Fruit fly (Drosophila melanogaster): ENCODE results near the gene beat-VII.

The beat-VII gene

dm6 chr3R:26724977-26725612 is 43.3 kb upstream of the beat-VII start, which contains the start of gene CG6420:
TSS of gene CG6420 (minus strand) at chr3R:26725216.
- peak; percentile 16 for TF ChIP-seq Eip78C (GFP tag)
- TF ChIP-seq acj6 (GFP tag; optimal IDR thresholded peaks at IDR 0.05) = no peak
- peak; percentile 76 for TF ChIP-seq vri (GFP tag; optimal IDR thresholded peaks at IDR 0.05)
- TF ChIP-seq CG6808 (GFP tag; optimal IDR thresholded peaks at IDR 0.05) = peak; percentile 100

DNA sequence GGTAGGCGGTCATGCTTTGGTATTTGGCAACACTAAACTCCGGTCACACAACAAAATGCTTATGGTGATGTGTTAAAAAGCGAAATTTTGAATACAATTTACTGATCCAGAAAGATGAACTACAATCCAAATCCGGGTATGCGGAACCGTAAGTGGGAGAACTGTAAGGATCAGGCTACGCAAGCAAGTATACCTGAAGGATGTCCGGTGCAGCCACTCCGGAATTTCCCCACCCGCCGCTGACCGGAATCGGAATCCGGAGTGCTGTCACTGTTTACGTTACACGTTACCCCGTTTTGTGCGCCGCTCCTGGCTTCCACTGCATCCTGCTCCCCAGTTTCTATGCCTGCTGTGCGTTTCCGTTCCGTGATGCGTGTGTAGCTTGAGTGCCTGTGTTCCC is 36.1 kb upstream of the beat-VII start, which contains the start of gene Yif1:
TSS of gene Yif1 (plus strand) at position 8 of the 400 bp plus-strand sequence.
- no peak for TF ChIP-seq CG8319 (GFP tag; optimal IDR thresholded peaks at IDR 0.05)
- TF ChIP-seq net (GFP tag; optimal IDR thresholded peaks at IDR 0.05) = no peak
- peak; percentile 87 for TF ChIP-seq CG1621 (tag; optimal IDR thresholded peaks at IDR 0.05)
- TF ChIP-seq CG7368 (GFP tag; optimal IDR thresholded peaks at IDR 0.05) = no peak
- no peak for TF ChIP-seq fkh (GFP tag; optimal IDR thresholded peaks at IDR 0.05)

DNA sequence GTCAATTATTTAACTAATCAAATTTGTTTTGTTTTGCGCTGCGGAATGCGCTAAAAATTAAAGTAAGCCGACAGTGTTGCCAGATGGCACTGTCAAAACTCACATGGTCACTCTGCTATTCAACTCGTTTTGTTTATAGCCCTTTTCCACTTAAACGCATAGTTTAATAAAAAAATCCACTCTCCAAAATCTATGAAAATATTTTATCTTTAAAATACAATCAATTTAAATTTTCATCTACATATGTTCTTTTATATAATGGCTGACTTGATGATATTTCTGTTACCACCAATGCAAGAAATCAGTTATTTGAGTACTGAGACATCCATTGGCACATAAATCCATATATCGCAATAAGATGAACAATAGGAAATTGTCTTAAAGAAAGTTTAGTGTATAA is 35.5 kb upstream of the beat-VII start, which contains the start of gene CG6425:
TSS of gene CG6425 (minus strand) at position 95 of the 400 bp plus-strand sequence.
- TF ChIP-seq dsx (GFP tag; optimal IDR thresholded peaks at IDR 0.05; ENCODE audit: poor library complexity, severe bottlenecking) (no peak), eg (GFP tag; IDR thresholded peaks at IDR 0.05) (no peak), topi (GFP tag; optimal IDR thresholded peaks at IDR 0.05) (peak; percentile 23), Lpt (GFP tag; optimal IDR thresholded peaks at IDR 0.05) (no peak), Eip93F (GFP tag; optimal IDR thresholded peaks at IDR 0.05) (no peak), CG10631 (GFP tag; optimal IDR thresholded peaks at IDR 0.05) (no peak), Gug (GFP tag; IDR thresholded peaks at IDR 0.05) (no peak), OdsH (GFP tag; optimal IDR thresholded peaks at IDR 0.05) (no peak), CG9139 (GFP tag; optimal IDR thresholded peaks at IDR 0.05) (no peak), CG3032 (tag; optimal IDR thresholded peaks at IDR 0.05) (peak; percentile 44), spab (GFP tag; optimal IDR thresholded peaks at IDR 0.05) (no peak), CG11902 (GFP tag; optimal IDR thresholded peaks at IDR 0.05) (peak; percentile 25), acj6 (GFP tag; optimal IDR thresholded peaks at IDR 0.05) (no peak), Met (GFP tag; optimal IDR thresholded peaks at IDR 0.05) (no peak), achi (GFP tag; optimal IDR thresholded peaks at IDR 0.05) (no peak), CG3919 (GFP tag; optimal IDR thresholded peaks at IDR 0.05) (no peak), Eip75B (GFP tag; optimal IDR thresholded peaks at IDR 0.05) (no peak), dac (GFP tag; optimal IDR thresholded peaks at IDR 0.05) (peak; percentile 19), Hr4 (GFP tag; optimal IDR thresholded peaks at IDR 0.05) (no peak), Ets21C (GFP tag; optimal IDR thresholded peaks at IDR 0.05) (no peak), net (GFP tag; optimal IDR thresholded peaks at IDR 0.05) (no peak), CG6792 (GFP tag; optimal IDR thresholded peaks at IDR 0.05) (no peak), CG6163 (GFP tag; IDR thresholded peaks at IDR 0.05) (no peak), Hr39 (GFP tag; optimal IDR thresholded peaks at IDR 0.05) (peak; percentile 41), CG34406 (GFP tag; optimal IDR thresholded peaks at IDR 0.05) (no peak), CG8319 (GFP tag; optimal IDR thresholded peaks at IDR 0.05) (no peak), CG8119 (GFP tag; IDR thresholded peaks at IDR 0.05) (peak; percentile 41; the same call in 2 of the 3 replicates), cyc (GFP tag; optimal IDR thresholded peaks at IDR 0.05) (peak; percentile 38), fkh (GFP tag; optimal IDR thresholded peaks at IDR 0.05) (no peak), CG11294 (GFP tag; IDR thresholded peaks at IDR 0.05) (no peak), CG6276 (GFP tag; optimal IDR thresholded peaks at IDR 0.05) (no peak), esn (GFP tag; optimal IDR thresholded peaks at IDR 0.05) (peak; percentile 32), pdm3 (GFP tag; optimal IDR thresholded peaks at IDR 0.05) (peak; percentile 35), CG15336 (GFP tag; IDR thresholded peaks at IDR 0.05) (peak; percentile 24; the same call in 1 of the 2 replicates), Eip78C (GFP tag) (peak; percentile 35), CG4318 (GFP tag; optimal IDR thresholded peaks at IDR 0.05) (no peak), fd85E (GFP tag; optimal IDR thresholded peaks at IDR 0.05) (no peak), CG7368 (GFP tag; optimal IDR thresholded peaks at IDR 0.05) (no peak), CG8632 (GFP tag; optimal IDR thresholded peaks at IDR 0.05) (no peak), Sox14 (GFP tag; optimal IDR thresholded peaks at IDR 0.05) (peak; percentile 30), Smox (GFP tag; optimal IDR thresholded peaks at IDR 0.05) (no peak), salr (GFP tag; optimal IDR thresholded peaks at IDR 0.05) (peak in 1 of 2 experiments; percentile 22), CG32006 (GFP tag; optimal IDR thresholded peaks at IDR 0.05) (peak; percentile 41), Sox102F (GFP tag; optimal IDR thresholded peaks at IDR 0.05) (no peak)

Measured in whole organism, prepupa.